Fruit fly (Drosophila melanogaster) whole organism, prepupa: ENCODE data around the gene repo.

ENCODE experiments used
- CG16779 ChIP-seq: fragments of 200-800 bp; sonication (Bioruptor generic); optimal IDR thresholded peaks from 3 replicates; lab custom pipeline; 2017; ENCODE audit warnings: missing biosample characterization, mild to moderate bottlenecking, missing genetic modification characterization
- CG6854 ChIP-seq: fragments of 200-800 bp; sonication (Bioruptor generic); optimal IDR thresholded peaks from 2 replicates; lab custom pipeline; 2017; ENCODE audit warnings: missing biosample characterization, mild to moderate bottlenecking, missing genetic modification characterization
- CG8319 ChIP-seq: fragments of 200-800 bp; sonication (Bioruptor generic); optimal IDR thresholded peaks from 3 replicates; lab custom pipeline; 2016; ENCODE audit warnings: missing biosample characterization, missing genetic modification characterization
- CG8632 ChIP-seq: fragments of 200-800 bp; sonication (Bioruptor generic); optimal IDR thresholded peaks from 3 replicates; lab custom pipeline; 2016; ENCODE audit warnings: missing biosample characterization, missing genetic modification characterization
- Gug ChIP-seq: fragments of 200-800 bp; sonication (Bioruptor generic); IDR thresholded peaks from 2 replicates; pipeline ENCODE4 v1.3.6; 2022; ENCODE audit warnings: missing biosample characterization, missing genetic modification characterization
- OdsH ChIP-seq: fragments of 200-800 bp; sonication (Bioruptor generic); optimal IDR thresholded peaks from 3 replicates; lab custom pipeline; 2016; ENCODE audit warnings: missing biosample characterization, missing genetic modification characterization
- dac ChIP-seq: fragments of 200-800 bp; sonication (Bioruptor generic); optimal IDR thresholded peaks from 2 replicates; lab custom pipeline; 2017; ENCODE audit warnings: missing biosample characterization, mild to moderate bottlenecking, missing genetic modification characterization
- esn ChIP-seq: fragments of 200-800 bp; sonication (Bioruptor generic); optimal IDR thresholded peaks from 2 replicates; lab custom pipeline; 2016; ENCODE audit warnings: missing biosample characterization, mild to moderate bottlenecking, missing genetic modification characterization, moderate library complexity

dm6 chr3R:18283441-18283840 lies 47.4 kb downstream of the repo start, which contains the start of the genes CG14312 and CG8064:
- no peak for TF ChIP-seq CG16779 (tag; lab: Kevin White, UChicago)
- no peak for TF ChIP-seq CG6854 (GFP tag; lab: Kevin White, UChicago)
- no peak for TF ChIP-seq Gug (GFP tag; lab: Robert Waterston, UW)
- no peak for TF ChIP-seq dac (GFP tag; lab: Kevin White, UChicago)
- TF ChIP-seq esn: no peak
- TF ChIP-seq CG8319 (GFP tag; lab: Kevin White, UChicago): no peak
- no peak for TF ChIP-seq OdsH (GFP tag; lab: Kevin White, UChicago)
- TF ChIP-seq CG8632 (GFP tag; lab: Kevin White, UChicago): no peak
